Fruit fly (Drosophila melanogaster): ENCODE data around the gene Taf10b.

Taf10b gene

DNA sequence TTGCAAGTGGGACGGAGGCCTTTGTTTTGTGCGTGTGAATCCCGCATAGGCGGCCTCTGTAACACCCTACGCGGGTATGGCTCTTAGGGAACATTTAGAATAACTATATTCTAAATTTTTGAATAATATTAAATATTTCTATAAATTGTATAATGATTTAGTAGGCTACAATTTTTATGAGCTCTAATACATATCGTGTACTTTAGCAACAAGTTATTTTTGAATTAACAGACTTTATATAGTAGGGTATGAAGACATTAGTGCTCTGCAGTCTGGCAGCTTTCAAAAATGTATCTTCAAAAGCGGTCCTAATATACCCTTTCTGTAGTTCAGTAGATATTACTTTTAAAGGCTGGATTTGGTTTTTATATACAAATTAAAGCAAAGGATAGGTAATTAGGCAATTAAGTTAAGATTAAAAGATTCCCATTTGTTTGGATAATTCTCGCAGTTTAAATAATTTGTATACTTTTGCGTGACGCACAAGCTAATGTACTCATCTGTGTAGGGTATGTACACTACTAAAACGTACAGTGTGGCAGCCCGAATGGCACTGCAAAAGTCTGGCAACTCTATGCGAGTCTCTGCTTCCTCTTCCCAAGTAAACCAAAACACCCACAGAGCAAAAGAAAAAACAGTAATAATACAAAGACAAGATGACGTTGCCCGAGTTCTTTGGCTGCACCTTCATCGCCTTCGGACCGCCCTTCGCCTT lies 1.8 kb downstream of the Taf10b start, which contains the start of the genes Snx21 and aph-1 (continued):
- TF ChIP-seq so (GFP tag; IDR thresholded peaks at IDR 0.05) (peak; percentile 90), vfl (GFP tag; optimal IDR thresholded peaks at IDR 0.05) (peak; percentile 88), croc (GFP tag; conservative IDR thresholded peaks at IDR 0.05) (peak; percentile 83), jing (GFP tag; optimal IDR thresholded peaks at IDR 0.05) (peak; percentile 65), gsb (GFP tag; IDR thresholded peaks at IDR 0.05) (no peak; the same call in 1 of the 2 replicates), CG13894 (tag; optimal IDR thresholded peaks at IDR 0.05) (peak; percentile 92), hth (optimal IDR thresholded peaks at IDR 0.05) (no peak), vvl (GFP tag; IDR thresholded peaks at IDR 0.05) (peak; percentile 94), ind (GFP tag; optimal IDR thresholded peaks at IDR 0.05) (peak; percentile 93), amos (GFP tag; IDR thresholded peaks at IDR 0.05; ENCODE audit: partially characterized antibody) (peak; percentile 40; the same call in 1 of the 2 replicates), pros (GFP tag; optimal IDR thresholded peaks at IDR 0.05) (peak; percentile 46), Hey (tag; optimal IDR thresholded peaks at IDR 0.05) (peak; percentile 57), MBD-R2 (GFP tag; IDR thresholded peaks at IDR 0.05) (peak; percentile 84; the same call in 1 of the 2 replicates), CG9797 (GFP tag; optimal IDR thresholded peaks at IDR 0.05) (peak; percentile 13), Dbx (GFP tag; IDR thresholded peaks at IDR 0.05) (peak; percentile 90), CG17568 (GFP tag; optimal IDR thresholded peaks at IDR 0.05) (no peak), CG31365 (tag; optimal IDR thresholded peaks at IDR 0.05) (peak; percentile 55), org-1 (GFP tag; optimal IDR thresholded peaks at IDR 0.05) (peak; percentile 86), CG3281 (GFP tag; optimal IDR thresholded peaks at IDR 0.05) (peak; percentile 93), CG10267 (tag; optimal IDR thresholded peaks at IDR 0.05) (peak; percentile 86), lola (GFP tag; optimal IDR thresholded peaks at IDR 0.05) (peak in 1 of 3 experiments; percentile 93), Poxn (GFP tag; IDR thresholded peaks at IDR 0.05) (peak; percentile 54), CG30020 (tag; optimal IDR thresholded peaks at IDR 0.05) (peak; percentile 79), ATbp (GFP tag; optimal IDR thresholded peaks at IDR 0.05) (peak; percentile 88), CG13775 (GFP tag; optimal IDR thresholded peaks at IDR 0.05) (peak; percentile 92), Med (GFP tag) (peak; percentile 97), CG6654 (GFP tag; optimal IDR thresholded peaks at IDR 0.05) (peak; percentile 69), CG43689 (GFP tag; IDR thresholded peaks at IDR 0.05) (peak; percentile 52), CG13424 (tag; optimal IDR thresholded peaks at IDR 0.05) (peak; percentile 94), CG4424 (GFP tag; optimal IDR thresholded peaks at IDR 0.05) (peak; percentile 93), CG17612 (GFP tag; IDR thresholded peaks at IDR 0.05) (peak; percentile 60; the same call in 1 of the 2 replicates), B-H1 (GFP tag; IDR thresholded peaks at IDR 0.05) (peak; percentile 76), wor (GFP tag; IDR thresholded peaks at IDR 0.05) (peak; percentile 75), abd-A (tag; optimal IDR thresholded peaks at IDR 0.05) (peak; percentile 85), CG1792 (GFP tag; optimal IDR thresholded peaks at IDR 0.05) (peak; percentile 76), sug (tag; optimal IDR thresholded peaks at IDR 0.05) (peak; percentile 92), disco-r (GFP tag; optimal IDR thresholded peaks at IDR 0.05) (peak; percentile 75), Nf-YB (GFP tag; optimal IDR thresholded peaks at IDR 0.05) (peak; percentile 78), unc-4 (GFP tag; IDR thresholded peaks at IDR 0.05; ENCODE audit: partially characterized antibody) (no peak), CG33213 (GFP tag; optimal IDR thresholded peaks at IDR 0.05) (peak; percentile 62), CG18599 (GFP tag; optimal IDR thresholded peaks at IDR 0.05) (peak; percentile 93), NC2β (GFP tag; optimal IDR thresholded peaks at IDR 0.05) (peak; percentile 77), tin (GFP tag; optimal IDR thresholded peaks at IDR 0.05) (peak; percentile 87), Chrac-16 (GFP tag; optimal IDR thresholded peaks at IDR 0.05) (peak; percentile 93), Hsf (GFP tag; optimal IDR thresholded peaks at IDR 0.05) (peak; percentile 87), fd64A (GFP tag; optimal IDR thresholded peaks at IDR 0.05) (peak; percentile 42), Dad (GFP tag; optimal IDR thresholded peaks at IDR 0.05) (peak; percentile 86), hbn (GFP tag; IDR thresholded peaks at IDR 0.05; ENCODE audit: partially characterized antibody) (no peak), trem (tag; optimal IDR thresholded peaks at IDR 0.05) (peak; percentile 87)

Data from whole organism, embryonic.